Fruit fly (Drosophila melanogaster): Measurements from ENCODE around the gene Atg18a.

The Atg18a gene

DNA sequence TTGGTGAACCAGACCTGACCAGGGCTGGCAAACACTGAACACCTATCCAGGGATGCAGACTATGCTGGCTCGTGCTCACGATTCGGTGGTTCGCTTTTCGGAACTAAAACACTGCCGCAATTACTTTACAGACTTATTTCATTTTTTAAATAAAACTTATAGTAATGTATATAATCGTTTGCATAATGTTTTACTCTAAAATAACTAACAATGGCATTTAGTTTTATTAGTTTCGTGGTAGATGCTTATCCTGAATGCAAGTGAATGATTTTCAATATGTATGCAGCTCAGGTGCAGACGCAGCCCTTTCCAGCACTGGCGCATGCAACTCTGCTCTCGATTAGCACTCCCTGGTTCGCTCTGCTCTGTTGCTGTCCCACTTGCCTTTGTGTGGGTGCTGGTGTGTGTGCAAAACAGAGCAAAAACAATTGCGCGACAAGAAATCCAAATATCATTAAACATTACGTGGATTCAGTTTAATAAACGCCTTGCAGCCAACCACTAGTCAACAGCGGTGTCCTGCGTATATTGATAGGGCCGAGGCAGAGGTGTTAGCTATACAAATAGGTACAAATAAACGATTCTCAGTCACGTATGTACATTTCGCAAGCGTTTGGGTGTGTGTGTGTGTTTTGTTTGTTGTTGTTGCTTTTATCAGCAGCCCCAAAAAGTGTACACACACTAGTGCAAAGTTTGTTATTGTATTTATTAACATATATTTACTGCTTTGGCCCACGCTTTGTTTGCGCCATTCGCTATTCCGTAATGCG is at the start of gene Atg18a, which contains the start of gene ERR (continued):
- peak; percentile 93 for TF ChIP-seq CG30403 (GFP tag; optimal IDR thresholded peaks at IDR 0.05)
- TF ChIP-seq MESR4 (GFP tag; optimal IDR thresholded peaks at IDR 0.05) = peak; percentile 82
- TF ChIP-seq CG15696 (tag; optimal IDR thresholded peaks at IDR 0.05) = peak; percentile 82
- TF ChIP-seq CG12071 (GFP tag; optimal IDR thresholded peaks at IDR 0.05) = no peak
- peak; percentile 66 for TF ChIP-seq gro (GFP tag; optimal IDR thresholded peaks at IDR 0.05)
- TF ChIP-seq ewg (GFP tag; optimal IDR thresholded peaks at IDR 0.05) = no peak
- peak; percentile 65 for TF ChIP-seq pb (GFP tag; optimal IDR thresholded peaks at IDR 0.05)
- 0 out of 2 replicates have a peak, but pooled peaks have one; percentile 26 for TF ChIP-seq nerfin-2 (GFP tag; IDR thresholded peaks at IDR 0.05; ENCODE audit: partially characterized antibody)
- TF ChIP-seq jigr1 (GFP tag; IDR thresholded peaks at IDR 0.05) = peak; percentile 71; the same call in 2 of the 3 replicates
- TF ChIP-seq CG1647 (GFP tag; optimal IDR thresholded peaks at IDR 0.05) = peak; percentile 61
- peak; percentile 83 for TF ChIP-seq pum (GFP tag; optimal IDR thresholded peaks at IDR 0.05)
- peak; percentile 56 for TF ChIP-seq Camta (GFP tag; optimal IDR thresholded peaks at IDR 0.05)
- peak; percentile 89 for TF ChIP-seq gem (tag; optimal IDR thresholded peaks at IDR 0.05)
- TF ChIP-seq Drgx (GFP tag; IDR thresholded peaks at IDR 0.05) = peak; percentile 84
- peak; percentile 4 for TF ChIP-seq CG4282 (GFP tag; optimal IDR thresholded peaks at IDR 0.05)
- peak; percentile 63 for TF ChIP-seq Poxn (GFP tag; IDR thresholded peaks at IDR 0.05)
- TF ChIP-seq ERR (GFP tag; optimal IDR thresholded peaks at IDR 0.05) = peak; percentile 83
- peak; percentile 93 for TF ChIP-seq CG4404 (GFP tag; IDR thresholded peaks at IDR 0.05)
- peak; percentile 47 for TF ChIP-seq CG10431 (GFP tag; optimal IDR thresholded peaks at IDR 0.05)
- peak; percentile 80 for TF ChIP-seq Oli (tag; optimal IDR thresholded peaks at IDR 0.05)
- peak; percentile 88 for TF ChIP-seq Ets97D (GFP tag; optimal IDR thresholded peaks at IDR 0.05)
- no peak for TF ChIP-seq fru (optimal IDR thresholded peaks at IDR 0.05)
- TF ChIP-seq BtbVII (GFP tag; optimal IDR thresholded peaks at IDR 0.05) = no peak
- TF ChIP-seq trem (tag; optimal IDR thresholded peaks at IDR 0.05) = peak; percentile 83
- TF ChIP-seq CG4820 (GFP tag; optimal IDR thresholded peaks at IDR 0.05) = peak; percentile 78
- TF ChIP-seq CG8765 (GFP tag; IDR thresholded peaks at IDR 0.05) = peak; percentile 69
- TF ChIP-seq CG7372 (GFP tag; IDR thresholded peaks at IDR 0.05) = peak; percentile 89
- TF ChIP-seq CG12219 (GFP tag; optimal IDR thresholded peaks at IDR 0.05) = no peak
- TF ChIP-seq jumu (GFP tag; optimal IDR thresholded peaks at IDR 0.05) = peak; percentile 87
- peak; percentile 87 for TF ChIP-seq NfI (GFP tag; optimal IDR thresholded peaks at IDR 0.05)
- peak; percentile 98 for TF ChIP-seq cg (GFP tag; optimal IDR thresholded peaks at IDR 0.05)
- peak; percentile 70; the same call in 1 of the 2 replicates for TF ChIP-seq ara (GFP tag; IDR thresholded peaks at IDR 0.05)
- peak; percentile 79 for TF ChIP-seq maf-S (GFP tag; optimal IDR thresholded peaks at IDR 0.05)
- peak; percentile 92 for TF ChIP-seq NFAT (GFP tag; IDR thresholded peaks at IDR 0.05)
- TF ChIP-seq Ptx1 (GFP tag; IDR thresholded peaks at IDR 0.05) = peak; percentile 92
- peak; percentile 36 for TF ChIP-seq CG1529 (GFP tag; optimal IDR thresholded peaks at IDR 0.05)
- TF ChIP-seq E2f1 (GFP tag; IDR thresholded peaks at IDR 0.05) = peak; percentile 82
- peak; percentile 19 for TF ChIP-seq CG5180 (GFP tag; optimal IDR thresholded peaks at IDR 0.05)
- TF ChIP-seq CG4617 (GFP tag; optimal IDR thresholded peaks at IDR 0.05; ENCODE audit: borderline replicate concordance) = peak; percentile 74
- TF ChIP-seq CG6689 (GFP tag; IDR thresholded peaks at IDR 0.05) = peak; percentile 86
- peak; percentile 30 for TF ChIP-seq org-1 (GFP tag; optimal IDR thresholded peaks at IDR 0.05)
- peak; percentile 41; the same call in 1 of the 2 replicates for TF ChIP-seq CG10959 (GFP tag; IDR thresholded peaks at IDR 0.05)
- TF ChIP-seq p53 (GFP tag; optimal IDR thresholded peaks at IDR 0.05) = peak; percentile 8
- TF ChIP-seq tup (GFP tag; optimal IDR thresholded peaks at IDR 0.05) = peak; percentile 68
- TF ChIP-seq zfh2 (GFP tag; optimal IDR thresholded peaks at IDR 0.05) = peak; percentile 93
- TF ChIP-seq Oaz (GFP tag; IDR thresholded peaks at IDR 0.05) = peak; percentile 80
- peak; percentile 71 for TF ChIP-seq CG8388 (GFP tag; optimal IDR thresholded peaks at IDR 0.05)
- TF ChIP-seq sug (tag; optimal IDR thresholded peaks at IDR 0.05) = peak; percentile 89
- no peak for TF ChIP-seq Jarid2 (GFP tag; optimal IDR thresholded peaks at IDR 0.05)
- TF ChIP-seq nau (GFP tag; optimal IDR thresholded peaks at IDR 0.05) = no peak

Data from whole organism, embryonic.